Fruit fly (Drosophila melanogaster) whole organism, prepupa: ENCODE data around the gene CG11437.

ENCODE experiments used
- CG10631 ChIP-seq: fragments of 200-800 bp; sonication (Bioruptor generic); optimal IDR thresholded peaks from 2 replicates; lab custom pipeline; 2016; ENCODE audit warnings: missing biosample characterization, missing genetic modification characterization
- CG10669 ChIP-seq: fragments of 200-800 bp; sonication (Bioruptor generic); optimal IDR thresholded peaks from 3 replicates; lab custom pipeline; 2018; ENCODE audit warnings: missing biosample characterization, mild to moderate bottlenecking, missing genetic modification characterization, moderate library complexity
- CG11762 ChIP-seq: fragments of 200-800 bp; sonication (Bioruptor generic); optimal IDR thresholded peaks from 3 replicates; lab custom pipeline; 2016; ENCODE audit warnings: missing biosample characterization, missing genetic modification characterization; ENCODE audit not compliant: insufficient read depth
- CG11902 ChIP-seq: fragments of 200-800 bp; sonication (Bioruptor generic); optimal IDR thresholded peaks from 3 replicates; lab custom pipeline; 2016; ENCODE audit warnings: missing biosample characterization, missing genetic modification characterization
- CG15336 ChIP-seq: fragments of 200-800 bp; sonication (Bioruptor generic); IDR thresholded peaks from 2 replicates; pipeline ENCODE4 v1.3.6; 2022; ENCODE audit warnings: missing biosample characterization, missing genetic modification characterization
- CG1621 ChIP-seq: fragments of 200-800 bp; sonication (Bioruptor generic); optimal IDR thresholded peaks from 3 replicates; lab custom pipeline; 2018; ENCODE audit warnings: missing biosample characterization, mild to moderate bottlenecking, missing genetic modification characterization
- CG16779 ChIP-seq: fragments of 200-800 bp; sonication (Bioruptor generic); optimal IDR thresholded peaks from 3 replicates; lab custom pipeline; 2017; ENCODE audit warnings: missing biosample characterization, mild to moderate bottlenecking, missing genetic modification characterization
- CG3032 ChIP-seq: fragments of 200-800 bp; optimal IDR thresholded peaks from 2 replicates; lab custom pipeline; 2019; ENCODE audit warnings: missing biosample characterization, mild to moderate bottlenecking, missing genetic modification characterization, moderate library complexity
- CG6163 ChIP-seq: fragments of 200-800 bp; sonication (Bioruptor generic); IDR thresholded peaks from 3 replicates; pipeline ENCODE4 v1.3.6; 2022; ENCODE audit warnings: missing biosample characterization, missing genetic modification characterization
- CG6276 ChIP-seq: fragments of 200-800 bp; sonication (Bioruptor generic); optimal IDR thresholded peaks from 2 replicates; lab custom pipeline; 2017; ENCODE audit warnings: missing biosample characterization, mild to moderate bottlenecking, missing genetic modification characterization
- CG6792 ChIP-seq: fragments of 200-800 bp; sonication (Bioruptor generic); optimal IDR thresholded peaks from 3 replicates; lab custom pipeline; 2016; ENCODE audit warnings: missing biosample characterization, missing genetic modification characterization
- CG6808 ChIP-seq: fragments of 200-800 bp; sonication (Bioruptor generic); optimal IDR thresholded peaks from 3 replicates; lab custom pipeline; 2017; ENCODE audit warnings: missing biosample characterization, missing genetic modification characterization, mild to moderate bottlenecking, moderate library complexity, missing genetic modification reagents
- CG6854 ChIP-seq: fragments of 200-800 bp; sonication (Bioruptor generic); optimal IDR thresholded peaks from 2 replicates; lab custom pipeline; 2017; ENCODE audit warnings: missing biosample characterization, mild to moderate bottlenecking, missing genetic modification characterization
- CG8119 ChIP-seq: fragments of 200-800 bp; sonication (Bioruptor generic); IDR thresholded peaks from 3 replicates; pipeline ENCODE4 v1.3.6; 2022; ENCODE audit warnings: missing biosample characterization, missing genetic modification characterization
- CG8319 ChIP-seq: fragments of 200-800 bp; sonication (Bioruptor generic); optimal IDR thresholded peaks from 3 replicates; lab custom pipeline; 2016; ENCODE audit warnings: missing biosample characterization, missing genetic modification characterization
- CG9139 ChIP-seq: fragments of 200-800 bp; sonication (Bioruptor generic); optimal IDR thresholded peaks from 3 replicates; lab custom pipeline; 2017; ENCODE audit warnings: missing biosample characterization, mild to moderate bottlenecking, missing genetic modification characterization
- Eip78C ChIP-seq: fragments of 200-800 bp; sonication (Bioruptor generic); peaks from one replicate; lab custom pipeline; 2016; ENCODE audit warnings: missing biosample characterization, missing genetic modification characterization
- Eip93F ChIP-seq: fragments of 200-800 bp; sonication (Bioruptor generic); optimal IDR thresholded peaks from 2 replicates; lab custom pipeline; 2016; ENCODE audit warnings: missing biosample characterization, mild to moderate bottlenecking, missing genetic modification characterization
- Ets96B ChIP-seq: fragments of 200-800 bp; optimal IDR thresholded peaks from 2 replicates; lab custom pipeline; 2019; ENCODE audit warnings: missing biosample characterization, mild to moderate bottlenecking, missing genetic modification characterization, moderate library complexity
- Gug ChIP-seq: fragments of 200-800 bp; sonication (Bioruptor generic); IDR thresholded peaks from 2 replicates; pipeline ENCODE4 v1.3.6; 2022; ENCODE audit warnings: missing biosample characterization, missing genetic modification characterization
- Hr39 ChIP-seq: fragments of 200-800 bp; sonication (Bioruptor generic); optimal IDR thresholded peaks from 2 replicates; lab custom pipeline; 2016; ENCODE audit warnings: missing biosample characterization, missing genetic modification characterization
- Lpt ChIP-seq: fragments of 200-800 bp; sonication (Bioruptor generic); optimal IDR thresholded peaks from 3 replicates; lab custom pipeline; 2016; ENCODE audit warnings: missing biosample characterization, missing genetic modification characterization
- Smox ChIP-seq: fragments of 200-800 bp; sonication (Bioruptor generic); optimal IDR thresholded peaks from 3 replicates; lab custom pipeline; 2016; ENCODE audit warnings: missing biosample characterization, missing genetic modification characterization
- Sox102F ChIP-seq: fragments of 200-800 bp; sonication (Bioruptor generic); optimal IDR thresholded peaks from 2 replicates; lab custom pipeline; 2016; ENCODE audit warnings: missing biosample characterization, mild to moderate bottlenecking, missing genetic modification characterization
- acj6 ChIP-seq: fragments of 200-800 bp; sonication (Bioruptor generic); optimal IDR thresholded peaks from 3 replicates; lab custom pipeline; 2016; ENCODE audit warnings: missing biosample characterization, missing genetic modification characterization
- dsx ChIP-seq: fragments of 200-800 bp; optimal IDR thresholded peaks from 3 replicates; lab custom pipeline; 2019; ENCODE audit warnings: missing biosample characterization, mild to moderate bottlenecking, missing genetic modification characterization, moderate library complexity; ENCODE audit not compliant: poor library complexity, severe bottlenecking
- eg ChIP-seq: fragments of 200-800 bp; sonication (Bioruptor generic); IDR thresholded peaks from 3 replicates; pipeline ENCODE4 v1.3.6; 2022; ENCODE audit warnings: missing biosample characterization, missing genetic modification characterization
- fd59A ChIP-seq: fragments of 200-800 bp; sonication (Bioruptor generic); optimal IDR thresholded peaks from 2 replicates; lab custom pipeline; 2017; ENCODE audit warnings: missing biosample characterization, mild to moderate bottlenecking, missing genetic modification characterization, missing genetic modification reagents
- fd85E ChIP-seq: fragments of 200-800 bp; sonication (Bioruptor generic); optimal IDR thresholded peaks from 3 replicates; lab custom pipeline; 2016; ENCODE audit warnings: missing biosample characterization, missing genetic modification characterization
- lz ChIP-seq: fragments of 200-800 bp; sonication (Bioruptor generic); optimal IDR thresholded peaks from 3 replicates; lab custom pipeline; 2016; ENCODE audit warnings: missing biosample characterization, missing genetic modification characterization
- net ChIP-seq: fragments of 200-800 bp; sonication (Bioruptor generic); optimal IDR thresholded peaks from 3 replicates; lab custom pipeline; 2016; ENCODE audit warnings: missing biosample characterization, missing genetic modification characterization
- pdm3 ChIP-seq: fragments of 200-800 bp; sonication (Bioruptor generic); optimal IDR thresholded peaks from 3 replicates; lab custom pipeline; 2016; ENCODE audit warnings: missing biosample characterization, missing genetic modification characterization
- salr ChIP-seq, 2 experiments: fragments of 200-800 bp; sonication (Bioruptor generic); optimal IDR thresholded peaks; 3 replicates each; lab custom pipeline; 2016 to 2018; ENCODE audit warnings: missing biosample characterization in 2 of 2, missing genetic modification characterization in 2 of 2, mild to moderate bottlenecking in 1 of 2
- spab ChIP-seq: fragments of 200-800 bp; sonication (Bioruptor generic); optimal IDR thresholded peaks from 2 replicates; lab custom pipeline; 2017; ENCODE audit warnings: missing biosample characterization, mild to moderate bottlenecking, missing genetic modification characterization, missing genetic modification reagents
- ss ChIP-seq, 2 experiments: fragments of 200-800 bp; sonication (Bioruptor generic); optimal IDR thresholded peaks; 2 replicates in 1 of 2; 3 replicates in 1 of 2; lab custom pipeline; 2017 to 2018; ENCODE audit warnings: mild to moderate bottlenecking in 2 of 2, missing biosample characterization in 2 of 2, missing genetic modification characterization in 2 of 2, moderate library complexity in 1 of 2
- svp ChIP-seq: fragments of 200-800 bp; sonication (Bioruptor generic); peaks from one replicate; lab custom pipeline; 2016; ENCODE audit warnings: missing biosample characterization, missing genetic modification characterization
- vri ChIP-seq: fragments of 200-800 bp; sonication (Bioruptor generic); optimal IDR thresholded peaks from 3 replicates; lab custom pipeline; 2016; ENCODE audit warnings: missing biosample characterization, mild to moderate bottlenecking, missing genetic modification characterization

CG11437 gene

dm6 chr3L:22468562-22468961, at the start of gene CG11437:
Gene CG11437 (plus strand): TSS chr3L:22468862.
- no peak for TF ChIP-seq net
- no peak for TF ChIP-seq Eip93F (GFP tag; lab: Kevin White, UChicago)
- TF ChIP-seq svp (GFP tag; lab: Kevin White, UChicago), result no peak
- no peak for TF ChIP-seq Hr39 (GFP tag; lab: Kevin White, UChicago)
- TF ChIP-seq CG11902 (GFP tag; lab: Kevin White, UChicago), result no peak
- no peak for TF ChIP-seq vri (GFP tag; lab: Kevin White, UChicago)
- TF ChIP-seq CG6276, result no peak
- TF ChIP-seq CG3032, result no peak
- no peak for TF ChIP-seq lz (GFP tag; lab: Kevin White, UChicago)
- TF ChIP-seq acj6, result no peak
- TF ChIP-seq Gug (GFP tag; lab: Robert Waterston, UW), result no peak
- TF ChIP-seq fd59A, result no peak
- TF ChIP-seq CG11762 (GFP tag; lab: Kevin White, UChicago), result no peak
- TF ChIP-seq Smox, result no peak

DNA sequence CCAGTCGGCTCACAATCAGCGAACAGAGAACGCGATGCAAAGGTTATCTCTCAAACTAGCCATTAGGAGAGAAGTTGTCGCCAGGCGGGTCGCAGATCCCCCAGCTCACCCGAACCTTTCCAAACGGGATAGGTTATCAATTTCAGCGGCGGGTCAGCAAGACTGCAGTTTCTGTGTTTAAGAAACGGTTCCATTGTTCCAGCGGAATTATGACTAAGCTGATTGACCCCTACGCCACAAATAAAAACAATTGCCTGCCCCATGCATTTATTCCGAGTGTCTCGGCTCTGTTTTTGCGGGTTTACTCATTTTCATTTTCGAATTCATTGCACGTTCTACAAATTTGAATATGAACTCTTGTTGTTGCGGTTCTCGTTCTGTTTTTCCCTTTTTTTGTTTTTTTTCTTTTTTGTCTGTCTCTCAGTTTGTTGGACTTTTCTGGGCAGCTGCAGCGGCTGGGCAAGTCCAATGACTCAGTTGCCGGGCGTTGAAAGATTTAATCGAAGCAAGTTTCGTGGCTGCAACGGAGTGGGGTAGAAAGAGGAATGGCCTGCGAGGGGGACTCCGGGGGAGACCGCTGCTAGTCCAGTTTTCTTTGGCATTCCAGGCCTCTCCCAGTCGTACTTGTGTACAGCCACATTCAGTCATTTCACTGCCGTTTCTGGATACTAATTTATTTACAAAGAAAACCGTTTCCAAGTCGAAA, 47.9 kb upstream of the CG11437 start:
- TF ChIP-seq CG6854 (GFP tag; lab: Kevin White, UChicago) (peak; percentile 62), svp (GFP tag; lab: Kevin White, UChicago) (peak; percentile 90), Lpt (GFP tag; lab: Kevin White, UChicago) (no peak), fd85E (no peak), Ets96B (tag; lab: Kevin White, UChicago) (peak; percentile 19), CG15336 (0 out of 2 replicates have a peak, but pooled peaks have one; percentile 11), CG9139 (GFP tag; lab: Kevin White, UChicago) (peak; percentile 74), CG8119 (GFP tag; lab: Robert Waterston, UW) (no peak), CG16779 (tag; lab: Kevin White, UChicago) (peak; percentile 14), salr (GFP tag; optimal IDR thresholded peaks at IDR 0.05; lab: Kevin White, UChicago) (no peak), eg (GFP tag; lab: Robert Waterston, UW) (0 out of 3 replicates have a peak, but pooled peaks have one; percentile 23), CG6808 (GFP tag; lab: Kevin White, UChicago) (peak; percentile 60), CG10631 (GFP tag; lab: Kevin White, UChicago) (no peak), ss (GFP tag; optimal IDR thresholded peaks at IDR 0.05; lab: Kevin White, UChicago) (peak; percentile 74 to 84), spab (GFP tag; lab: Kevin White, UChicago) (peak; percentile 43), pdm3 (GFP tag; lab: Kevin White, UChicago) (peak; percentile 1), Eip78C (peak; percentile 65), CG6163 (GFP tag; lab: Robert Waterston, UW) (peak; percentile 61), dsx (peak; percentile 54), CG3032 (peak; percentile 22), CG8319 (no peak), net (peak; percentile 17), CG1621 (tag; lab: Kevin White, UChicago) (peak; percentile 53), Eip93F (GFP tag; lab: Kevin White, UChicago) (no peak)

DNA sequence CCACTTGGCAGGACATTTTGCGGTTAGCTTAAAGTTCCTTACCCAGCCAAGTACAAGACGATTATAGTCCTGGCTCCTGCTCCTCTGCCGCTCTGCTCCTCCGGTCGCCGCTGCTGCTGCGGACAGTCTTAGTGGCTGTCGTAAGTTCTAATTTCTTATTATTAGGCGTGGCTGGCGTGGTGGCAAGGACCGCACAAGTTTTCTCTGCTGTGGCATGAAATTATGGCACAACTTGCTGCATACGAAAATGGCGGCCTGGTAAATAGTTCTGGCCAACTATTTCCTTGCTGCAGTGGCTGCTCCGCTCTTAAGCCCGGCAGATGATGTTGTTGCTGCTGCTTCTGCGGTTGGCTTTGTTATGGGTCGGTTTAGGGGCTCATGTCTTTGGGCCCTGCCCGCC, 44.0 kb upstream of the CG11437 start:
- TF ChIP-seq Gug (GFP tag; lab: Robert Waterston, UW) (no peak), CG10669 (no peak), CG6276 (no peak), CG3032 (no peak), CG6163 (GFP tag; lab: Robert Waterston, UW) (no peak), acj6 (no peak), CG6854 (GFP tag; lab: Kevin White, UChicago) (no peak), dsx (no peak), Ets96B (tag; lab: Kevin White, UChicago) (no peak), CG9139 (GFP tag; lab: Kevin White, UChicago) (no peak), CG6792 (GFP tag; lab: Kevin White, UChicago) (no peak), fd85E (no peak), Sox102F (GFP tag; lab: Kevin White, UChicago) (no peak)
